Worm (Caenorhabditis elegans): ENCODE data around the gene M03A1.8.

Gene M03A1.8

ce11 chrII:4550783-4551182 is 9.4 kb upstream of the M03A1.8 start, which contains the start of gene K07E1.1:
Gene K07E1.1, plus strand, starts transcription at chrII:4551083.
- TF ChIP-seq sox-4 (tag; optimal IDR thresholded peaks at IDR 0.05) = no peak
- TF ChIP-seq C34B4.2 (tag; optimal IDR thresholded peaks at IDR 0.05) = no peak
- TF ChIP-seq swsn-7 (tag; optimal IDR thresholded peaks at IDR 0.05) = no peak
- no peak for TF ChIP-seq elt-2 (tag; optimal IDR thresholded peaks at IDR 0.05)
- TF ChIP-seq lir-3 (tag; optimal IDR thresholded peaks at IDR 0.05; ENCODE audit: poor library complexity) = no peak
- TF ChIP-seq jun-1 (tag; optimal IDR thresholded peaks at IDR 0.05) = no peak
- TF ChIP-seq nhr-90 (tag; optimal IDR thresholded peaks at IDR 0.05; ENCODE audit: poor library complexity) = no peak
- no peak for TF ChIP-seq nhr-237 (tag; optimal IDR thresholded peaks at IDR 0.05)
- no peak for TF ChIP-seq grh-1 (GFP tag; IDR thresholded peaks at IDR 0.05)
- TF ChIP-seq fos-1 (tag; optimal IDR thresholded peaks at IDR 0.05) = no peak
- TF ChIP-seq pag-3 (tag; optimal IDR thresholded peaks at IDR 0.05; ENCODE audit: borderline replicate concordance, insufficient read depth) = no peak
- TF ChIP-seq lin-39 (tag; optimal IDR thresholded peaks at IDR 0.05) = no peak
- TF ChIP-seq pqm-1 (tag; optimal IDR thresholded peaks at IDR 0.05) = no peak

ce11 chrII:4552088-4552487 is 8.0 kb upstream of the M03A1.8 start:
- TF ChIP-seq efl-1 (optimal IDR thresholded peaks at IDR 0.05) (no peak), efl-1 (GFP tag; optimal IDR thresholded peaks at IDR 0.05 in 1 of 2) (no peak), zip-4 (GFP tag; optimal IDR thresholded peaks at IDR 0.05) (no peak), hlh-17 (GFP tag; optimal IDR thresholded peaks at IDR 0.05; ENCODE audit: borderline replicate concordance) (no peak), lsy-2 (tag; optimal IDR thresholded peaks at IDR 0.05) (no peak), pax-3 (tag; optimal IDR thresholded peaks at IDR 0.05) (no peak), fkh-10 (GFP tag; optimal IDR thresholded peaks at IDR 0.05) (no peak), elt-2 (tag; optimal IDR thresholded peaks at IDR 0.05) (peak; percentile 76), ama-1 (optimal IDR thresholded peaks at IDR 0.05) (no peak), ets-5 (GFP tag; IDR thresholded peaks at IDR 0.05) (no peak), Y116A8C.19 (tag; optimal IDR thresholded peaks at IDR 0.05; ENCODE audit: borderline replicate concordance) (no peak), hlh-4 (tag; optimal IDR thresholded peaks at IDR 0.05) (no peak), pqm-1 (tag; optimal IDR thresholded peaks at IDR 0.05) (peak; percentile 30), dsc-1 (tag; optimal IDR thresholded peaks at IDR 0.05) (no peak), hpl-2 (GFP tag; optimal IDR thresholded peaks at IDR 0.05) (no peak), rnt-1 (tag; optimal IDR thresholded peaks at IDR 0.05) (no peak), nhr-90 (tag; optimal IDR thresholded peaks at IDR 0.05; ENCODE audit: poor library complexity) (peak; percentile 34), lin-14 (GFP tag; optimal IDR thresholded peaks at IDR 0.05) (no peak)

ce11 chrII:4557487-4557886 is 2.6 kb upstream of the M03A1.8 start, which contains the start of gene M03A1.3:
Gene M03A1.3, plus strand, starts transcription at chrII:4557787.
- TF ChIP-seq xbp-1 (tag; optimal IDR thresholded peaks at IDR 0.05) (no peak), ceh-90 (tag; optimal IDR thresholded peaks at IDR 0.05) (no peak), vab-15 (tag; optimal IDR thresholded peaks at IDR 0.05) (no peak), pqm-1 (tag; optimal IDR thresholded peaks at IDR 0.05) (no peak), lin-14 (GFP tag; optimal IDR thresholded peaks at IDR 0.05) (no peak), nhr-71 (tag; optimal IDR thresholded peaks at IDR 0.05) (no peak), zip-4 (GFP tag; optimal IDR thresholded peaks at IDR 0.05) (no peak), hpl-2 (GFP tag; optimal IDR thresholded peaks at IDR 0.05) (no peak), nhr-47 (tag; optimal IDR thresholded peaks at IDR 0.05) (no peak), elt-3 (tag; optimal IDR thresholded peaks at IDR 0.05) (no peak), ceh-63 (GFP tag; optimal IDR thresholded peaks at IDR 0.05) (no peak), elt-2 (tag; optimal IDR thresholded peaks at IDR 0.05) (no peak), fos-1 (tag; optimal IDR thresholded peaks at IDR 0.05) (no peak), lir-3 (tag; optimal IDR thresholded peaks at IDR 0.05; ENCODE audit: poor library complexity) (no peak), sptf-1 (tag; optimal IDR thresholded peaks at IDR 0.05) (no peak), swsn-7 (tag; optimal IDR thresholded peaks at IDR 0.05) (no peak), nhr-90 (tag; optimal IDR thresholded peaks at IDR 0.05; ENCODE audit: poor library complexity) (no peak), egl-13 (tag; optimal IDR thresholded peaks at IDR 0.05) (no peak), aly-2 (tag; optimal IDR thresholded peaks at IDR 0.05) (no peak), irx-1 (tag; optimal IDR thresholded peaks at IDR 0.05) (no peak)
